Worm (Caenorhabditis elegans) whole organism, late embryonic: ENCODE results near the gene F20B10.3.

Experiments
- F13H6.1 ChIP-seq: sonication (generic microtip); optimal IDR thresholded peaks from 2 replicates; lab custom pipeline; 2016; ENCODE audit warnings: missing genetic modification characterization, missing compliant biosample characterization
- nfya-1 ChIP-seq: sonication (generic microtip); optimal IDR thresholded peaks from 2 replicates; lab custom pipeline; 2017; ENCODE audit warnings: missing genetic modification characterization, mild to moderate bottlenecking, missing compliant biosample characterization, antibody characterized with exemption, moderate library complexity
- nhr-11 ChIP-seq: fragments of 150-350 bp; optimal IDR thresholded peaks from 2 replicates; lab custom pipeline; 2014; ENCODE audit warnings: missing biosample characterization, missing genetic modification characterization
- pax-1 ChIP-seq: fragments of 150-350 bp; optimal IDR thresholded peaks from 2 replicates; lab custom pipeline; 2014; ENCODE audit warnings: missing biosample characterization, missing genetic modification characterization

DNA sequence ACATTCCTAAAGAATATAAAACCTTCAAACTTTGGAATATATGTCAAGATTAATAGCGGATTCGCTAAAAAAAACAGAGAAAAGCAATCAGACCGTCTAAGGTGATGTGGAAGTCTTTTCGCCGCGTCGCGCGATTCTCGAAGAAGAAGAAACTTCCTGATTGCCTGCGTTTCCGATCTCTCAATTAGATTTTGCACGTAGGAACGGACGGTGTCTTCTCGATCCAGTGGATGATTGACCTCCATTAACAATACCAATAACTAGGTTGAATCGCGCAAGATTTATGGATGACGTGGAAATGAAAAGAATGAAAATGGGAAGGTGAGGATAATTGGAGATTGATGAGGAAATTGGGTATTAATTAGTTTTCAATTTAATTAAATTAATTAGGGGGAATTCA is 49.1 kb downstream of the F20B10.3 start:
- no peak for TF ChIP-seq F13H6.1 (tag; lab: Kevin White, UChicago)
- TF ChIP-seq nhr-11 (tag; lab: Kevin White, UChicago), result no peak
- no peak for TF ChIP-seq pax-1 (tag; lab: Kevin White, UChicago)
- no peak for TF ChIP-seq nfya-1 (tag; lab: Kevin White, UChicago)
